Worm (Caenorhabditis elegans) whole organism, young adult: ENCODE measurements around the gene Y71H2B.8.

Experiments used
- K11D2.4 ChIP-seq: fragments of 200-800 bp; sonication (Bioruptor generic); IDR thresholded peaks from 2 replicates; pipeline ENCODE4 v1.3.6; 2022; ENCODE audit warnings: missing genetic modification reagents, missing genetic modification characterization, missing compliant biosample characterization
- dpff-1 ChIP-seq: sonication (generic microtip); optimal IDR thresholded peaks from 2 replicates; lab custom pipeline; 2017; ENCODE audit warnings: mild to moderate bottlenecking, missing genetic modification characterization, missing compliant biosample characterization

ce11 chrIII:2577982-2578381 is 1.1 kb upstream of the Y71H2B.8 start:
- TF ChIP-seq dpff-1 (tag; lab: Kevin White, UChicago) (no peak), K11D2.4 (GFP tag; lab: Robert Waterston, UW) (no peak)
